Worm (Caenorhabditis elegans): ENCODE results near the gene ubc-18.

The ubc-18 gene

DNA sequence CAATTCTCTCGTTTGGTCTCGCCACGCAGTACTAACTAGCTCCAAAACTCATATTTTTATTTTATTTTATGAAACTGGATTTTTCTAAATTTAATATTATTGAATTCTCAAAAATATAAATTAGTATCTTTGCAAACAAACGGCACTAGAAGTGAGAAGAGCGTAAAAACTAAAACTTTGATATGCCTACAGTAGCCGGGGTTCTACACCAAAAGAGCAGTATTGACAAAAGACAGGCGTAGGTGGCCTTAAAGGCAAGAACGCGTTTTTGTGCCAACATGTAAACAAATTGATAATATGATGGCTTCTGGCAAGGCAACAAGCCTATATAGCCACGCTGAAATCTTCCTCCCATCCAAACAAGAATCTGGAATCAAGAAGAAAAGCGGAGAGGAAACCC, 5.8 kb downstream of the ubc-18 start, which contains the start of gene R01H2.1:
TSS of gene R01H2.1 (plus strand) at position 301 of the 400 bp plus-strand sequence.
- TF ChIP-seq ceh-39 (tag; optimal IDR thresholded peaks at IDR 0.05) (no peak), sptf-1 (tag; optimal IDR thresholded peaks at IDR 0.05) (no peak), flh-1 (GFP tag; optimal IDR thresholded peaks at IDR 0.05) (no peak), unc-39 (tag; optimal IDR thresholded peaks at IDR 0.05) (no peak), sem-2 (GFP tag; optimal IDR thresholded peaks at IDR 0.05) (no peak), nhr-28 (tag; optimal IDR thresholded peaks at IDR 0.05) (no peak), ztf-11 (tag; optimal IDR thresholded peaks at IDR 0.05) (no peak), nhr-76 (tag; optimal IDR thresholded peaks at IDR 0.05) (no peak), pha-4 (tag; optimal IDR thresholded peaks at IDR 0.05) (no peak), snpc-4 (tag; optimal IDR thresholded peaks at IDR 0.05) (no peak), unc-62 (GFP tag; optimal IDR thresholded peaks at IDR 0.05) (no peak), drap-1 (GFP tag; optimal IDR thresholded peaks at IDR 0.05) (no peak), lin-32 (GFP tag; optimal IDR thresholded peaks at IDR 0.05) (no peak), hlh-1 (tag; optimal IDR thresholded peaks at IDR 0.05) (no peak), tbx-8 (GFP tag; optimal IDR thresholded peaks at IDR 0.05) (no peak), lsy-2 (tag; optimal IDR thresholded peaks at IDR 0.05) (no peak), ham-2 (GFP tag; optimal IDR thresholded peaks at IDR 0.05) (no peak), nhr-2 (tag; optimal IDR thresholded peaks at IDR 0.05) (no peak), mab-5 (tag; optimal IDR thresholded peaks at IDR 0.05) (no peak)

DNA sequence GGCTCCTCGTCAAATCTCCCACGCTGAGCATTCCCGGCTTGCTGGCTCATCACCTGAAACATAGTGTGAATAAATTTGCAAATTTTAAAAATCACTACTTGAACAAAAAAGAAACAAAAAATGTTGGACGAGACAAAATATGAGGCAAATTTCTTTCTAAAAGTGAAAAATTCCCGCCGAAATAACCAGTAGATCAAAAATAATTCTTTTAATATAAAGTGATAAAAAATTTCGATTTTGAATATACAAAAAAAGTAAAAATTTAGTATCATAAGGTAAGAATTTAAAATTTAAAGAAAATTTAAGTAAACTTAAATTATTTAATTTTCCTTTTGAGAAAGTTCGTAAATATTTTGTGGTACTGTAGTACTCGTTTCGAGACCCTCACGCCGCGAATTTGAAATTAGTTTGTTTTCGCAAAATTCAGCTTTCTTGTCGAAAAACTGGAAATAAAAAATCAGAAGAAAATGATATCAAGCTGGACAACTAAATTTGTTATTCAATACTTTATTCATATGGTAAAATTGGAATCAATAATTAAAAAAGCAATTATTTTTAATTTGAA, 7.8 kb downstream of the ubc-18 start, which contains the start of gene egg-2:
TSS of gene egg-2 (minus strand) at position 53 of the 565 bp plus-strand sequence.
- TF ChIP-seq unc-39 (tag; optimal IDR thresholded peaks at IDR 0.05) = no peak
- TF ChIP-seq bed-3 (GFP tag; optimal IDR thresholded peaks at IDR 0.05) = no peak
- no peak for TF ChIP-seq flh-1 (GFP tag; optimal IDR thresholded peaks at IDR 0.05)
- no peak for TF ChIP-seq lin-13 (tag; optimal IDR thresholded peaks at IDR 0.05)
- no peak for TF ChIP-seq ces-1 (GFP tag; optimal IDR thresholded peaks at IDR 0.05)
- no peak for TF ChIP-seq drap-1 (GFP tag; optimal IDR thresholded peaks at IDR 0.05)
- no peak for TF ChIP-seq nhr-12 (tag; optimal IDR thresholded peaks at IDR 0.05)
- TF ChIP-seq nhr-2 (tag; optimal IDR thresholded peaks at IDR 0.05) = no peak
- no peak for TF ChIP-seq ceh-43 (GFP tag; optimal IDR thresholded peaks at IDR 0.05)
- no peak for TF ChIP-seq M03D4.4 (tag; optimal IDR thresholded peaks at IDR 0.05)
- no peak for TF ChIP-seq snpc-4 (tag; optimal IDR thresholded peaks at IDR 0.05)
- no peak for TF ChIP-seq pha-4 (tag; optimal IDR thresholded peaks at IDR 0.05)
- TF ChIP-seq ceh-39 (tag; optimal IDR thresholded peaks at IDR 0.05) = no peak
- TF ChIP-seq tbx-8 (GFP tag; optimal IDR thresholded peaks at IDR 0.05) = no peak
- no peak for TF ChIP-seq unc-120 (tag; optimal IDR thresholded peaks at IDR 0.05; ENCODE audit: poor library complexity, severe bottlenecking)
- TF ChIP-seq sem-2 (GFP tag; optimal IDR thresholded peaks at IDR 0.05) = no peak
- TF ChIP-seq ceh-83 (GFP tag; optimal IDR thresholded peaks at IDR 0.05) = no peak
- TF ChIP-seq elt-1 (tag; optimal IDR thresholded peaks at IDR 0.05; ENCODE audit: borderline replicate concordance, insufficient read depth) = no peak

DNA sequence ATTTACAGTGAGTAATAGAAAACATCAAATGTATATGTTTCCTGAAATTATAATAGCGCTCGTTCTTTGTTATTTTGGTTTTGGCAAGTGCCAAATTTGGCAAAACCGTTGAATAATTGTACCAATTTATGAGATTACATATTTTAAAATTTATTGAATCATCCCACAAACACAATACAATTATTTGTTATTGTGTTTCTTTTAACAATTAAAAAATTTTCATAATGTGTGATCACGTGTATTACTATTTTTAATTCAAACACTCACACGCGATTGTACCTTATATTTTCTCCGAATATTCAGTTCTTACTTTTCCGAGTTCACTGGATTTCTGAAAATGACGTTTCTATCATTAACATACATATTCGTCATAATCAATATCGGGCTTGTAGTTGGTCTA, 12.1 kb downstream of the ubc-18 start, which contains the start of gene R01H2.2:
TSS of gene R01H2.2 (plus strand) at position 301 of the 400 bp plus-strand sequence.
- no peak for TF ChIP-seq elt-3 (tag; optimal IDR thresholded peaks at IDR 0.05)
- no peak for TF ChIP-seq cnd-1 (tag; optimal IDR thresholded peaks at IDR 0.05)
- no peak for TF ChIP-seq ceh-39 (tag; optimal IDR thresholded peaks at IDR 0.05)
- no peak for TF ChIP-seq nhr-2 (tag; optimal IDR thresholded peaks at IDR 0.05)
- no peak for TF ChIP-seq M03D4.4 (tag; optimal IDR thresholded peaks at IDR 0.05)
- no peak for TF ChIP-seq ztf-11 (tag; optimal IDR thresholded peaks at IDR 0.05)
- no peak for TF ChIP-seq ceh-83 (GFP tag; optimal IDR thresholded peaks at IDR 0.05)
- no peak for TF ChIP-seq sptf-1 (tag; optimal IDR thresholded peaks at IDR 0.05)
- no peak for TF ChIP-seq bed-3 (GFP tag; optimal IDR thresholded peaks at IDR 0.05)

DNA sequence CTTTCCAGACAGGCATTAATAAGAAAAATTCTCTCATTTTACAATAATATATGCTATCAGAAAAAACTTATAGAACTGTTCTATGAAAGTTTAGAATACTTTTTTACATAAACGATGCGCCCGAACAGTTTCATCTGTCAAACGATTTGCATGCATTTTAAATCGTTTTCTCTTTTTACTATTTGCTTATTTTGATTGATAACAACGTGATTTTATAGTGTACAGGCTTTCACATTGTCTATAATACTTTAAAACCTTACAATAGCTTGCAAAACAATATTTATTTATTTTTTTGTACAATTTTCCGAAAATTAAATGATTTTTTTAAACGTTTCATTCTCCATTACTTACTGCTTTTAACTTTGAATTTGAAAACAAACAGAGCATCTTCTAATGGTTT, 22.7 kb downstream of the ubc-18 start, which contains the start of gene R01H2.7:
TSS of gene R01H2.7 (minus strand) at position 101 of the 400 bp plus-strand sequence.
- TF ChIP-seq drap-1 (GFP tag; optimal IDR thresholded peaks at IDR 0.05) = no peak
- TF ChIP-seq mep-1 (tag; optimal IDR thresholded peaks at IDR 0.05) = no peak
- no peak for TF ChIP-seq lsy-2 (tag; optimal IDR thresholded peaks at IDR 0.05)
- no peak for TF ChIP-seq nhr-12 (tag; optimal IDR thresholded peaks at IDR 0.05)
- TF ChIP-seq unc-120 (tag; optimal IDR thresholded peaks at IDR 0.05; ENCODE audit: poor library complexity, severe bottlenecking) = no peak
- TF ChIP-seq snpc-4 (tag; optimal IDR thresholded peaks at IDR 0.05) = no peak
- TF ChIP-seq ceh-43 (GFP tag; optimal IDR thresholded peaks at IDR 0.05) = no peak
- no peak for TF ChIP-seq M03D4.4 (tag; optimal IDR thresholded peaks at IDR 0.05)
- no peak for TF ChIP-seq ceh-39 (tag; optimal IDR thresholded peaks at IDR 0.05)
- no peak for TF ChIP-seq nhr-237 (tag; optimal IDR thresholded peaks at IDR 0.05)
- TF ChIP-seq mab-5 (tag; optimal IDR thresholded peaks at IDR 0.05) = no peak
- TF ChIP-seq unc-62 (GFP tag; optimal IDR thresholded peaks at IDR 0.05) = no peak
- TF ChIP-seq zip-8 (tag; optimal IDR thresholded peaks at IDR 0.05) = no peak
- no peak for TF ChIP-seq ztf-11 (tag; optimal IDR thresholded peaks at IDR 0.05)
- no peak for TF ChIP-seq unc-39 (tag; optimal IDR thresholded peaks at IDR 0.05)
- no peak for TF ChIP-seq cnd-1 (tag; optimal IDR thresholded peaks at IDR 0.05)
- no peak for TF ChIP-seq tbx-8 (GFP tag; optimal IDR thresholded peaks at IDR 0.05)
- TF ChIP-seq ceh-83 (GFP tag; optimal IDR thresholded peaks at IDR 0.05) = no peak
- no peak for TF ChIP-seq pha-4 (tag; optimal IDR thresholded peaks at IDR 0.05)
- no peak for TF ChIP-seq lin-32 (GFP tag; optimal IDR thresholded peaks at IDR 0.05)

Measured in whole organism, mixed stage, embryonic.